Fruit fly (Drosophila melanogaster) whole organism, embryonic: Measurements from ENCODE around the gene CG6414.

ENCODE experiments used
- Ada2b ChIP-seq: fragments of 200-800 bp; sonication (Bioruptor generic); IDR thresholded peaks from 2 replicates; pipeline ENCODE4 v1.3.6; 2022; ENCODE audit warnings: missing biosample characterization, missing genetic modification characterization
- C15 ChIP-seq: fragments of 200-800 bp; sonication (Bioruptor generic); IDR thresholded peaks from 3 replicates; pipeline ENCODE4 v1.3.6; 2022; ENCODE audit warnings: missing biosample characterization, missing genetic modification characterization
- CG10209 ChIP-seq: fragments of 200-800 bp; sonication (Bioruptor generic); optimal IDR thresholded peaks from 3 replicates; lab custom pipeline; 2017; ENCODE audit warnings: missing biosample characterization, mild to moderate bottlenecking, missing genetic modification characterization, missing genetic modification reagents
- CG10274 ChIP-seq: fragments of 200-800 bp; sonication (Bioruptor generic); optimal IDR thresholded peaks from 3 replicates; lab custom pipeline; 2017; ENCODE audit warnings: missing biosample characterization, mild to moderate bottlenecking, missing genetic modification characterization
- CG10462 ChIP-seq: fragments of 200-800 bp; sonication (Bioruptor generic); optimal IDR thresholded peaks from 2 replicates; lab custom pipeline; 2016; ENCODE audit warnings: missing biosample characterization, missing genetic modification characterization
- CG11560 ChIP-seq: fragments of 200-800 bp; sonication (Bioruptor generic); IDR thresholded peaks from 3 replicates; pipeline ENCODE4 v1.3.6; 2022; ENCODE audit warnings: missing biosample characterization, missing genetic modification characterization
- CG12155 ChIP-seq: fragments of 200-800 bp; sonication (Bioruptor generic); optimal IDR thresholded peaks from 3 replicates; lab custom pipeline; 2016; ENCODE audit warnings: missing biosample characterization, missing genetic modification characterization
- CG13894 ChIP-seq: fragments of 200-800 bp; sonication (Bioruptor generic); optimal IDR thresholded peaks from 3 replicates; lab custom pipeline; 2018; ENCODE audit warnings: missing biosample characterization, mild to moderate bottlenecking, missing genetic modification characterization, moderate library complexity
- CG16779 ChIP-seq: fragments of 200-800 bp; sonication (Bioruptor generic); IDR thresholded peaks from 2 replicates; pipeline ENCODE4 v1.3.6; 2022; ENCODE audit warnings: missing biosample characterization, missing genetic modification characterization
- CG16813 ChIP-seq: fragments of 200-800 bp; sonication (Bioruptor generic); IDR thresholded peaks from 3 replicates; pipeline ENCODE4 v1.3.6; 2022; ENCODE audit warnings: missing biosample characterization, missing genetic modification characterization; ENCODE audit not compliant: partially characterized antibody
- CG16863 ChIP-seq: fragments of 200-800 bp; sonication (Bioruptor generic); optimal IDR thresholded peaks from 3 replicates; lab custom pipeline; 2016; ENCODE audit warnings: missing biosample characterization, missing genetic modification characterization
- CG17568 ChIP-seq: fragments of 200-800 bp; sonication (Bioruptor generic); optimal IDR thresholded peaks from 2 replicates; lab custom pipeline; 2018; ENCODE audit warnings: missing biosample characterization, mild to moderate bottlenecking, missing genetic modification characterization, moderate library complexity
- CG17829 ChIP-seq: fragments of 200-800 bp; optimal IDR thresholded peaks from 2 replicates; lab custom pipeline; 2019; ENCODE audit warnings: missing biosample characterization, mild to moderate bottlenecking, missing genetic modification characterization, moderate library complexity
- CG18262 ChIP-seq: fragments of 200-800 bp; optimal IDR thresholded peaks from 3 replicates; lab custom pipeline; 2019; ENCODE audit warnings: missing biosample characterization, mild to moderate bottlenecking, missing genetic modification characterization, moderate library complexity
- CG18619 ChIP-seq: fragments of 200-800 bp; sonication (Bioruptor generic); optimal IDR thresholded peaks from 3 replicates; lab custom pipeline; 2017; ENCODE audit warnings: missing biosample characterization, mild to moderate bottlenecking, missing genetic modification characterization
- CG18764 ChIP-seq: fragments of 200-800 bp; sonication (Bioruptor generic); optimal IDR thresholded peaks from 3 replicates; lab custom pipeline; 2016; ENCODE audit warnings: missing biosample characterization, missing genetic modification characterization
- CG31388 ChIP-seq: fragments of 200-800 bp; sonication (Bioruptor generic); optimal IDR thresholded peaks from 2 replicates; lab custom pipeline; 2016; ENCODE audit warnings: missing biosample characterization, missing genetic modification characterization
- CG3281 ChIP-seq: fragments of 200-800 bp; sonication (Bioruptor generic); optimal IDR thresholded peaks from 3 replicates; lab custom pipeline; 2017; ENCODE audit warnings: missing biosample characterization, mild to moderate bottlenecking, missing genetic modification characterization
- CG3995 ChIP-seq: fragments of 200-800 bp; sonication (Bioruptor generic); optimal IDR thresholded peaks from 3 replicates; lab custom pipeline; 2016; ENCODE audit warnings: missing biosample characterization, missing genetic modification characterization
- CG6683 ChIP-seq: fragments of 200-800 bp; sonication (Bioruptor generic); optimal IDR thresholded peaks from 2 replicates; lab custom pipeline; 2017; ENCODE audit warnings: missing biosample characterization, mild to moderate bottlenecking, missing genetic modification characterization, missing genetic modification reagents
- CG8359 ChIP-seq: fragments of 200-800 bp; sonication (Bioruptor generic); optimal IDR thresholded peaks from 2 replicates; lab custom pipeline; 2017; ENCODE audit warnings: missing biosample characterization, mild to moderate bottlenecking, missing genetic modification characterization, borderline replicate concordance
- CG9215 ChIP-seq: fragments of 200-800 bp; sonication (Bioruptor generic); IDR thresholded peaks from 2 replicates; pipeline ENCODE4 v1.3.6; 2022; ENCODE audit warnings: missing biosample characterization, missing genetic modification characterization
- CG9437 ChIP-seq: fragments of 200-800 bp; sonication (Bioruptor generic); optimal IDR thresholded peaks from 2 replicates; lab custom pipeline; 2018; ENCODE audit warnings: missing biosample characterization, mild to moderate bottlenecking, missing genetic modification characterization
- Dll ChIP-seq: fragments of 200-800 bp; sonication (Bioruptor generic); IDR thresholded peaks from 4 replicates; pipeline ENCODE4 v1.3.6; 2022; ENCODE audit warnings: missing biosample characterization, missing genetic modification characterization; ENCODE audit not compliant: partially characterized antibody
- Dp ChIP-seq: fragments of 200-800 bp; sonication (Bioruptor generic); optimal IDR thresholded peaks from 2 replicates; lab custom pipeline; 2018; ENCODE audit warnings: missing biosample characterization, mild to moderate bottlenecking, missing genetic modification characterization, moderate library complexity
- Drgx ChIP-seq: fragments of 200-800 bp; sonication (Bioruptor generic); IDR thresholded peaks from 2 replicates; pipeline ENCODE4 v1.3.6; 2022; ENCODE audit warnings: missing biosample characterization, missing genetic modification characterization
- Ets65A ChIP-seq: fragments of 200-800 bp; sonication (Bioruptor generic); peaks from one replicate; lab custom pipeline; 2016; ENCODE audit warnings: missing biosample characterization, missing genetic modification characterization
- Gug ChIP-seq: fragments of 200-800 bp; sonication (Bioruptor generic); IDR thresholded peaks from 4 replicates; pipeline ENCODE4 v1.3.6; 2022; ENCODE audit warnings: missing biosample characterization, missing genetic modification characterization
- Hr39 ChIP-seq: fragments of >200 bp; optimal IDR thresholded peaks from 2 replicates; lab custom pipeline; 2017
- NK7.1 ChIP-seq: fragments of 200-800 bp; sonication (Bioruptor generic); optimal IDR thresholded peaks from 3 replicates; lab custom pipeline; 2016; ENCODE audit warnings: missing biosample characterization, missing genetic modification characterization
- Nf-YA ChIP-seq: fragments of 200-800 bp; sonication (Bioruptor generic); IDR thresholded peaks from 2 replicates; pipeline ENCODE4 v1.3.6; 2022; ENCODE audit warnings: missing biosample characterization, missing genetic modification characterization
- Scr ChIP-seq: fragments of 200-800 bp; sonication (Bioruptor generic); IDR thresholded peaks from 2 replicates; pipeline ENCODE4 v1.3.6; 2022; ENCODE audit warnings: missing biosample characterization, missing genetic modification characterization; ENCODE audit not compliant: partially characterized antibody
- Vsx1 ChIP-seq: fragments of 200-800 bp; sonication (Bioruptor generic); optimal IDR thresholded peaks from 2 replicates; lab custom pipeline; 2017; ENCODE audit warnings: missing biosample characterization, mild to moderate bottlenecking, missing genetic modification characterization, missing genetic modification reagents
- ash1 ChIP-seq: fragments of 200-800 bp; sonication (Bioruptor generic); optimal IDR thresholded peaks from 2 replicates; lab custom pipeline; 2018; ENCODE audit warnings: missing biosample characterization, mild to moderate bottlenecking, missing genetic modification characterization
- cas ChIP-seq: fragments of 200-800 bp; sonication (Bioruptor generic); IDR thresholded peaks from 2 replicates; pipeline ENCODE4 v1.3.6; 2022; ENCODE audit warnings: missing biosample characterization, missing genetic modification characterization
- corto ChIP-seq: fragments of 200-800 bp; sonication (Bioruptor generic); optimal IDR thresholded peaks from 2 replicates; lab custom pipeline; 2016; ENCODE audit warnings: missing biosample characterization, mild to moderate bottlenecking, missing genetic modification characterization, moderate library complexity
- fd102C ChIP-seq: fragments of 200-800 bp; sonication (Bioruptor generic); optimal IDR thresholded peaks from 2 replicates; lab custom pipeline; 2018; ENCODE audit warnings: missing biosample characterization, mild to moderate bottlenecking, missing genetic modification characterization, moderate library complexity
- gcm ChIP-seq: fragments of 200-800 bp; sonication (Bioruptor generic); optimal IDR thresholded peaks from 2 replicates; lab custom pipeline; 2019; ENCODE audit warnings: missing biosample characterization, mild to moderate bottlenecking, missing genetic modification characterization, moderate library complexity
- grau ChIP-seq: fragments of 200-800 bp; optimal IDR thresholded peaks from 3 replicates; lab custom pipeline; 2019; ENCODE audit warnings: missing biosample characterization, mild to moderate bottlenecking, missing genetic modification characterization, moderate library complexity
- hkb ChIP-seq, 2 experiments: fragments of 200-800 bp in 1 of 2; fragments of >200 bp in 1 of 2; sonication (Bioruptor generic) in 1 of 2; IDR thresholded peaks in 1 of 2; optimal IDR thresholded peaks in 1 of 2; 2 replicates each; pipeline versions ENCODE4 v1.3.6 to Lab custom; 2017 to 2022; ENCODE audit warnings: missing biosample characterization in 1 of 2, missing genetic modification characterization in 1 of 2
- jigr1 ChIP-seq: fragments of 200-800 bp; sonication (Bioruptor generic); IDR thresholded peaks from 3 replicates; pipeline ENCODE4 v1.3.6; 2022; ENCODE audit warnings: missing biosample characterization, missing genetic modification characterization
- mld ChIP-seq: fragments of 200-800 bp; sonication (Bioruptor generic); IDR thresholded peaks from 3 replicates; pipeline ENCODE4 v1.3.6; 2022; ENCODE audit warnings: missing biosample characterization, missing genetic modification characterization; ENCODE audit not compliant: partially characterized antibody
- nmo ChIP-seq: fragments of 200-800 bp; sonication (Bioruptor generic); optimal IDR thresholded peaks from 2 replicates; lab custom pipeline; 2018; ENCODE audit warnings: missing biosample characterization, mild to moderate bottlenecking, missing genetic modification characterization, moderate library complexity
- onecut ChIP-seq: fragments of 200-800 bp; sonication (Bioruptor generic); IDR thresholded peaks from 2 replicates; pipeline ENCODE4 v1.3.6; 2022; ENCODE audit warnings: missing biosample characterization, missing genetic modification characterization
- pita ChIP-seq: fragments of 200-800 bp; sonication (Bioruptor generic); optimal IDR thresholded peaks from 2 replicates; lab custom pipeline; 2017; ENCODE audit warnings: missing biosample characterization, mild to moderate bottlenecking, missing genetic modification characterization
- prd ChIP-seq, 3 experiments: fragments of >200 bp in 2 of 3; fragments of 200-800 bp in 1 of 3; sonication (Bioruptor generic) in 1 of 3; optimal IDR thresholded peaks in 2 of 3; IDR thresholded peaks in 1 of 3; 2 replicates in 2 of 3; 3 replicates in 1 of 3; pipeline versions ENCODE4 v1.3.6 to Lab custom; 2017 to 2022; ENCODE audit warnings: missing biosample characterization in 1 of 3, missing genetic modification characterization in 1 of 3
- pros ChIP-seq: fragments of 200-800 bp; sonication (Bioruptor generic); optimal IDR thresholded peaks from 3 replicates; lab custom pipeline; 2019; ENCODE audit warnings: missing biosample characterization, mild to moderate bottlenecking, missing genetic modification characterization, moderate library complexity
- rib ChIP-seq: fragments of 200-800 bp; sonication (Bioruptor generic); IDR thresholded peaks from 2 replicates; pipeline ENCODE4 v1.3.6; 2022; ENCODE audit warnings: missing biosample characterization, missing genetic modification characterization
- shn ChIP-seq: fragments of 200-800 bp; sonication (Bioruptor generic); optimal IDR thresholded peaks from 3 replicates; lab custom pipeline; 2016; ENCODE audit warnings: missing biosample characterization, missing genetic modification characterization
- zf30C ChIP-seq: fragments of 200-800 bp; sonication (Bioruptor generic); optimal IDR thresholded peaks from 3 replicates; lab custom pipeline; 2018; ENCODE audit warnings: missing biosample characterization, mild to moderate bottlenecking, missing genetic modification characterization

CG6414 gene

dm6 chrX:3950199-3950645, 20.9 kb downstream of the CG6414 start (continued):
- no peak for TF ChIP-seq CG10209 (GFP tag; lab: Kevin White, UChicago)
- TF ChIP-seq NK7.1, result peak; percentile 10
- no peak for TF ChIP-seq Vsx1 (GFP tag; lab: Kevin White, UChicago)
- TF ChIP-seq pita (GFP tag; lab: Kevin White, UChicago), result no peak
- TF ChIP-seq Gug (GFP tag; lab: Robert Waterston, UW), result peak; percentile 20; the same call in 1 of the 4 replicates
- no peak for TF ChIP-seq Dp
- TF ChIP-seq CG16779 (GFP tag; lab: Robert Waterston, UW), result no peak
- no peak for TF ChIP-seq nmo (GFP tag; lab: Kevin White, UChicago)
- no peak for TF ChIP-seq CG11560
- no peak for TF ChIP-seq CG10462 (GFP tag; lab: Kevin White, UChicago)
- TF ChIP-seq CG12155 (GFP tag; lab: Kevin White, UChicago), result peak; percentile 22
- TF ChIP-seq Drgx (GFP tag; lab: Robert Waterston, UW), result peak; percentile 51; the same call in 1 of the 2 replicates
- no peak for TF ChIP-seq zf30C (GFP tag; lab: Kevin White, UChicago)
- no peak for TF ChIP-seq CG17568
- TF ChIP-seq mld (GFP tag; lab: Robert Waterston, UW), result no peak
- no peak for TF ChIP-seq Hr39
- TF ChIP-seq CG3281 (GFP tag; lab: Kevin White, UChicago), result no peak
- peak; percentile 62 for TF ChIP-seq Ets65A (GFP tag; lab: Kevin White, UChicago)
- no peak for TF ChIP-seq CG16813 (GFP tag; lab: Robert Waterston, UW)
- TF ChIP-seq CG17829 (tag; lab: Kevin White, UChicago), result no peak
- no peak for TF ChIP-seq C15
- no peak for TF ChIP-seq CG16863 (GFP tag; lab: Kevin White, UChicago)
- no peak for TF ChIP-seq grau (tag; lab: Kevin White, UChicago)
- no peak for TF ChIP-seq CG13894 (tag; lab: Kevin White, UChicago)
- no peak for TF ChIP-seq CG9437
- no peak for TF ChIP-seq Dll (GFP tag; lab: Robert Waterston, UW)
- TF ChIP-seq onecut (GFP tag; lab: Robert Waterston, UW), result no peak
- TF ChIP-seq CG31388 (GFP tag; lab: Kevin White, UChicago), result no peak
- TF ChIP-seq shn (GFP tag; lab: Kevin White, UChicago), result peak; percentile 40
- TF ChIP-seq ash1 (GFP tag; lab: Kevin White, UChicago), result no peak
- no peak for TF ChIP-seq Ada2b (GFP tag; lab: Robert Waterston, UW)
- TF ChIP-seq prd (optimal IDR thresholded peaks at IDR 0.05; lab: Kevin White, UChicago), result no peak
- TF ChIP-seq prd (GFP tag; IDR thresholded peaks at IDR 0.05; lab: Robert Waterston, UW), result peak; percentile 43; the same call in 2 of the 3 replicates
- peak; percentile 30 for TF ChIP-seq pros (GFP tag; lab: Kevin White, UChicago)
- TF ChIP-seq fd102C (GFP tag; lab: Kevin White, UChicago), result no peak
- no peak for TF ChIP-seq CG18764 (GFP tag; lab: Kevin White, UChicago)
- peak; percentile 27 for TF ChIP-seq CG3995 (GFP tag; lab: Kevin White, UChicago)
- no peak for TF ChIP-seq gcm (GFP tag; lab: Kevin White, UChicago)
- TF ChIP-seq CG10274 (GFP tag; lab: Kevin White, UChicago), result no peak
- TF ChIP-seq Nf-YA, result no peak
- TF ChIP-seq jigr1 (GFP tag; lab: Robert Waterston, UW), result no peak
- TF ChIP-seq CG18619 (GFP tag; lab: Kevin White, UChicago), result no peak
- TF ChIP-seq CG6683 (GFP tag; lab: Kevin White, UChicago), result no peak
- TF ChIP-seq CG8359, result no peak
- TF ChIP-seq rib (GFP tag; lab: Robert Waterston, UW), result no peak
- TF ChIP-seq corto (GFP tag; lab: Kevin White, UChicago), result no peak
- TF ChIP-seq Scr (GFP tag; lab: Robert Waterston, UW), result no peak
- TF ChIP-seq CG18262, result no peak
- TF ChIP-seq hkb (optimal IDR thresholded peaks at IDR 0.05; lab: Kevin White, UChicago), result no peak
- TF ChIP-seq hkb (GFP tag; IDR thresholded peaks at IDR 0.05; lab: Robert Waterston, UW), result no peak
- no peak; the same call in none of the 2 replicates for TF ChIP-seq CG9215
- no peak for TF ChIP-seq cas (GFP tag; lab: Robert Waterston, UW)
